Worm (Caenorhabditis elegans) whole organism, L2 larva: ENCODE measurements around the gene pdfr-1.

ENCODE experiments used
- gmeb-1 ChIP-seq: fragments of 150-350 bp; optimal IDR thresholded peaks from 2 replicates; lab custom pipeline; 2014; ENCODE audit warnings: missing biosample characterization, missing genetic modification characterization
- nhr-25 ChIP-seq: fragments of 150-350 bp; sonication (generic microtip); optimal IDR thresholded peaks from 3 replicates; lab custom pipeline; 2014; ENCODE audit warnings: missing biosample characterization, missing genetic modification characterization

ce11 chrIII:6601073-6601472 lies 50.8 kb downstream of the pdfr-1 start, which contains the start of gene let-765:
- TF ChIP-seq nhr-25 (tag; lab: Kevin White, UChicago) (no peak), gmeb-1 (tag; lab: Kevin White, UChicago) (no peak)
